Worm (Caenorhabditis elegans) whole organism, L4 larva: ENCODE results near the gene spp-26.

Experiments used
- F10B5.3 ChIP-seq: sonication (generic microtip); optimal IDR thresholded peaks from 2 replicates; lab custom pipeline; 2016; ENCODE audit warnings: mild to moderate bottlenecking, missing genetic modification characterization, missing compliant biosample characterization
- F26F4.8 ChIP-seq: fragments of 200-800 bp; sonication (Bioruptor generic); conservative IDR thresholded peaks from 2 replicates; pipeline ENCODE4 v1.3.6; 2022; ENCODE audit warnings: missing genetic modification characterization, missing compliant biosample characterization
- R02D3.7 ChIP-seq: fragments of 150-350 bp; sonication (generic microtip); optimal IDR thresholded peaks from 3 replicates; lab custom pipeline; 2014; ENCODE audit warnings: missing biosample characterization, missing genetic modification characterization
- Y105C5A.15 ChIP-seq: fragments of 200-800 bp; sonication (Bioruptor generic); IDR thresholded peaks from 2 replicates; pipeline ENCODE4 v1.3.6; 2022; ENCODE audit warnings: missing genetic modification characterization, missing compliant biosample characterization
- Y48G9A.11 ChIP-seq: fragments of 200-800 bp; sonication (Bioruptor generic); IDR thresholded peaks from 2 replicates; pipeline ENCODE4 v1.3.6; 2022; ENCODE audit warnings: missing genetic modification reagents, missing genetic modification characterization, missing compliant biosample characterization
- Y75B8A.6 ChIP-seq: fragments of 200-800 bp; sonication (Bioruptor generic); IDR thresholded peaks from 2 replicates; pipeline ENCODE4 v1.3.6; 2022; ENCODE audit warnings: missing genetic modification reagents, missing genetic modification characterization, missing compliant biosample characterization
- aha-1 ChIP-seq: fragments of 150-350 bp; peaks from one replicate; lab custom pipeline; 2014; ENCODE audit warnings: missing biosample characterization, missing genetic modification characterization
- aly-2 ChIP-seq: sonication (generic microtip); optimal IDR thresholded peaks from 2 replicates; lab custom pipeline; 2018; ENCODE audit warnings: missing biosample characterization, missing genetic modification characterization
- ama-1 ChIP-seq: fragments of 150-350 bp; optimal IDR thresholded peaks from 2 replicates; lab custom pipeline; 2014; ENCODE audit warnings: inconsistent platforms, mixed read lengths
- arid-1 ChIP-seq: fragments of 200-800 bp; sonication (Bioruptor generic); conservative IDR thresholded peaks from 2 replicates; pipeline ENCODE4 v1.3.6; 2022; ENCODE audit warnings: missing genetic modification reagents, missing genetic modification characterization, missing compliant biosample characterization
- attf-4 ChIP-seq: sonication (generic microtip); optimal IDR thresholded peaks from 3 replicates; lab custom pipeline; 2017; ENCODE audit warnings: missing biosample characterization, missing genetic modification characterization
- ceh-32 ChIP-seq: sonication (generic microtip); optimal IDR thresholded peaks from 2 replicates; lab custom pipeline; 2016; ENCODE audit warnings: mild to moderate bottlenecking, missing genetic modification characterization, missing compliant biosample characterization; ENCODE audit not compliant: poor library complexity
- ceh-44 ChIP-seq: fragments of 200-800 bp; sonication (Bioruptor generic); IDR thresholded peaks from 2 replicates; pipeline ENCODE4 v1.3.6; 2022; ENCODE audit warnings: missing genetic modification reagents, missing genetic modification characterization, missing compliant biosample characterization
- ceh-62 ChIP-seq: sonication (generic microtip); optimal IDR thresholded peaks from 2 replicates; lab custom pipeline; 2017; ENCODE audit warnings: missing biosample characterization, missing genetic modification characterization
- ceh-82 ChIP-seq: sonication (generic microtip); optimal IDR thresholded peaks from 2 replicates; lab custom pipeline; 2017; ENCODE audit warnings: missing biosample characterization, missing genetic modification characterization
- daf-16 ChIP-seq, 3 experiments: sonication (generic microtip); optimal IDR thresholded peaks; 2 replicates each; lab custom pipeline; 2016 to 2017; ENCODE audit warnings: missing genetic modification characterization in 3 of 3, missing genetic modification reagents in 3 of 3, mild to moderate bottlenecking in 2 of 3, missing compliant biosample characterization in 2 of 3, missing biosample characterization in 1 of 3, moderate library complexity in 1 of 3
- dmd-6 ChIP-seq: fragments of 200-800 bp; sonication (Bioruptor generic); IDR thresholded peaks from 2 replicates; pipeline ENCODE4 v1.3.6; 2022; ENCODE audit warnings: missing genetic modification reagents, missing genetic modification characterization, missing compliant biosample characterization
- dpl-1 ChIP-seq: fragments of 150-350 bp; optimal IDR thresholded peaks from 2 replicates; lab custom pipeline; 2014; ENCODE audit warnings: missing biosample characterization, missing genetic modification reagents, missing genetic modification characterization
- duxl-1 ChIP-seq: sonication (generic microtip); optimal IDR thresholded peaks from 2 replicates; lab custom pipeline; 2016; ENCODE audit warnings: mild to moderate bottlenecking, missing genetic modification characterization, moderate library complexity, missing compliant biosample characterization; ENCODE audit not compliant: poor library complexity
- dve-1 ChIP-seq: sonication (generic microtip); optimal IDR thresholded peaks from 2 replicates; lab custom pipeline; 2017; ENCODE audit warnings: antibody characterized with exemption, mild to moderate bottlenecking, missing genetic modification characterization, missing compliant biosample characterization; ENCODE audit not compliant: insufficient read depth
- hlh-11 ChIP-seq: fragments of 200-800 bp; sonication (Bioruptor generic); optimal IDR thresholded peaks from 2 replicates; lab custom pipeline; 2018; ENCODE audit warnings: mild to moderate bottlenecking, missing genetic modification characterization, missing compliant biosample characterization
- hlh-30 ChIP-seq: sonication (generic microtip); optimal IDR thresholded peaks from 2 replicates; lab custom pipeline; 2017; ENCODE audit warnings: antibody characterized with exemption, mild to moderate bottlenecking, missing genetic modification characterization, missing compliant biosample characterization; ENCODE audit not compliant: insufficient read depth
- hmg-1.1 ChIP-seq: fragments of 200-800 bp; sonication (Bioruptor generic); IDR thresholded peaks from 2 replicates; pipeline ENCODE4 v1.3.6; 2022; ENCODE audit warnings: missing genetic modification reagents, missing genetic modification characterization, missing compliant biosample characterization
- jun-1 ChIP-seq: fragments of 150-350 bp; optimal IDR thresholded peaks from 2 replicates; lab custom pipeline; 2014; ENCODE audit warnings: missing biosample characterization, missing genetic modification reagents, missing genetic modification characterization
- lim-7 ChIP-seq: fragments of 200-800 bp; sonication (Bioruptor generic); IDR thresholded peaks from 2 replicates; pipeline ENCODE4 v1.3.6; 2022; ENCODE audit warnings: missing genetic modification characterization, missing compliant biosample characterization
- lin-1 ChIP-seq: fragments of 200-800 bp; sonication (Bioruptor generic); IDR thresholded peaks from 2 replicates; pipeline ENCODE4 v1.3.6; 2022; ENCODE audit warnings: missing genetic modification reagents, missing genetic modification characterization, missing compliant biosample characterization
- lin-13 ChIP-seq: fragments of 150-350 bp; optimal IDR thresholded peaks from 2 replicates; lab custom pipeline; 2014; ENCODE audit warnings: missing biosample characterization, missing genetic modification reagents, missing genetic modification characterization
- lsy-2 ChIP-seq, 2 experiments: fragments of 150-350 bp in 1 of 2; sonication (generic microtip) in 1 of 2; optimal IDR thresholded peaks; 2 replicates each; lab custom pipeline; 2014 to 2017; ENCODE audit warnings: missing biosample characterization in 2 of 2, missing genetic modification characterization in 2 of 2
- mdt-29 ChIP-seq: fragments of 200-800 bp; sonication (Bioruptor generic); IDR thresholded peaks from 2 replicates; pipeline ENCODE4 v1.3.6; 2022; ENCODE audit warnings: missing genetic modification reagents, missing genetic modification characterization, missing compliant biosample characterization
- mep-1 ChIP-seq: fragments of 150-350 bp; sonication (generic microtip); optimal IDR thresholded peaks from 3 replicates; lab custom pipeline; 2014; ENCODE audit warnings: missing biosample characterization, missing genetic modification characterization
- mxl-2 ChIP-seq: fragments of 200-800 bp; sonication (Bioruptor generic); conservative IDR thresholded peaks from 2 replicates; pipeline ENCODE4 v1.3.6; 2022; ENCODE audit warnings: missing genetic modification reagents, missing genetic modification characterization, missing compliant biosample characterization
- nhr-102 ChIP-seq: sonication (generic microtip); optimal IDR thresholded peaks from 2 replicates; lab custom pipeline; 2016; ENCODE audit warnings: mild to moderate bottlenecking, missing genetic modification characterization, moderate library complexity, missing compliant biosample characterization
- nhr-76 ChIP-seq: fragments of 150-350 bp; optimal IDR thresholded peaks from 2 replicates; lab custom pipeline; 2014; ENCODE audit warnings: missing biosample characterization, missing genetic modification characterization
- nhr-77 ChIP-seq: fragments of 150-350 bp; optimal IDR thresholded peaks from 2 replicates; lab custom pipeline; 2014; ENCODE audit warnings: missing biosample characterization, missing genetic modification characterization
- pha-4 ChIP-seq, 2 experiments: fragments of 150-350 bp in 1 of 2; fragments of 200-800 bp in 1 of 2; sonication (Bioruptor generic) in 1 of 2; IDR thresholded peaks in 1 of 2; optimal IDR thresholded peaks in 1 of 2; 2 replicates each; pipeline versions ENCODE4 v1.3.6 to Lab custom; 2014 to 2022; ENCODE audit warnings: missing genetic modification characterization in 2 of 2, missing genetic modification reagents in 2 of 2, missing biosample characterization in 1 of 2, missing compliant biosample characterization in 1 of 2
- php-3 ChIP-seq: fragments of 200-800 bp; sonication (Bioruptor generic); IDR thresholded peaks from 2 replicates; pipeline ENCODE4 v1.3.6; 2022; ENCODE audit warnings: missing genetic modification reagents, missing genetic modification characterization, missing compliant biosample characterization
- pqm-1 ChIP-seq: sonication (generic microtip); optimal IDR thresholded peaks from 2 replicates; lab custom pipeline; 2017; ENCODE audit warnings: missing biosample characterization, missing genetic modification characterization
- saeg-2 ChIP-seq: fragments of 200-800 bp; sonication (Bioruptor generic); IDR thresholded peaks from 2 replicates; pipeline ENCODE4 v1.3.6; 2022; ENCODE audit warnings: missing genetic modification reagents, missing genetic modification characterization, missing compliant biosample characterization
- sdz-12 ChIP-seq: fragments of 200-800 bp; sonication (Bioruptor generic); optimal IDR thresholded peaks from 2 replicates; lab custom pipeline; 2018; ENCODE audit warnings: mild to moderate bottlenecking, missing genetic modification characterization, missing compliant biosample characterization
- snpc-4 ChIP-seq: fragments of 150-350 bp; optimal IDR thresholded peaks from 2 replicates; lab custom pipeline; 2014; ENCODE audit warnings: missing biosample characterization, missing genetic modification characterization
- spr-1 ChIP-seq: sonication (generic microtip); optimal IDR thresholded peaks from 2 replicates; lab custom pipeline; 2016; ENCODE audit warnings: mild to moderate bottlenecking, missing genetic modification characterization, missing compliant biosample characterization
- spr-3 ChIP-seq: fragments of 200-800 bp; sonication (Bioruptor generic); optimal IDR thresholded peaks from 2 replicates; lab custom pipeline; 2018; ENCODE audit warnings: mild to moderate bottlenecking, missing genetic modification characterization, missing compliant biosample characterization
- unc-39 ChIP-seq: sonication (generic microtip); optimal IDR thresholded peaks from 2 replicates; lab custom pipeline; 2017; ENCODE audit warnings: missing biosample characterization, missing genetic modification characterization
- vab-7 ChIP-seq: fragments of 200-800 bp; sonication (Bioruptor generic); IDR thresholded peaks from 2 replicates; pipeline ENCODE4 v1.3.6; 2022; ENCODE audit warnings: missing genetic modification reagents, missing genetic modification characterization, missing compliant biosample characterization
- ztf-7 ChIP-seq: fragments of 150-350 bp; optimal IDR thresholded peaks from 2 replicates; lab custom pipeline; 2014; ENCODE audit warnings: missing biosample characterization, missing genetic modification characterization

The spp-26 gene

ce11 chrV:6557035-6557434, 2.0 kb downstream of the spp-26 start, which contains the start of gene spp-27:
spp-27 (minus strand) TSS chrV:6557135.
- TF ChIP-seq duxl-1 = no peak
- no peak for TF ChIP-seq mxl-2 (GFP tag; lab: Robert Waterston, UW)
- no peak for TF ChIP-seq hlh-30

ce11 chrV:6554308-6554707, 4.7 kb downstream of the spp-26 start, which contains the start of gene K04A8.19:
K04A8.19 (minus strand) TSS chrV:6554408.
- TF ChIP-seq php-3 (GFP tag; lab: Robert Waterston, UW) (no peak), pha-4 (GFP tag; IDR thresholded peaks at IDR 0.05; lab: Robert Waterston, UW) (no peak), pha-4 (tag; optimal IDR thresholded peaks at IDR 0.05; lab: Kevin White, UChicago) (no peak), daf-16 (GFP tag; optimal IDR thresholded peaks at IDR 0.05; lab: Kevin White, UChicago) (no peak), daf-16 (tag; optimal IDR thresholded peaks at IDR 0.05; lab: Kevin White, UChicago) (no peak), saeg-2 (no peak), lsy-2 (tag; optimal IDR thresholded peaks at IDR 0.05; lab: Kevin White, UChicago) (no peak), sdz-12 (no peak), dpl-1 (GFP tag; lab: Kevin White, UChicago) (no peak), hmg-1.1 (GFP tag; lab: Robert Waterston, UW) (no peak)

- TF ChIP-seq arid-1 (GFP tag; lab: Robert Waterston, UW) = peak; percentile 64; the same call in 1 of the 2 replicates
- no peak for TF ChIP-seq ama-1
- TF ChIP-seq mep-1 (tag; lab: Kevin White, UChicago) = no peak
- TF ChIP-seq dmd-6 (GFP tag; lab: Robert Waterston, UW) = peak; percentile 60
- TF ChIP-seq lin-13 (GFP tag; lab: Kevin White, UChicago) = no peak
- peak; percentile 63 for TF ChIP-seq dve-1 (tag; lab: Kevin White, UChicago)
- TF ChIP-seq vab-7 (GFP tag; lab: Robert Waterston, UW) = peak; percentile 78
- no peak for TF ChIP-seq snpc-4 (tag; lab: Kevin White, UChicago)
- no peak for TF ChIP-seq ztf-7 (tag; lab: Kevin White, UChicago)
- no peak for TF ChIP-seq aha-1 (tag; lab: Kevin White, UChicago)
- no peak for TF ChIP-seq nhr-102
- TF ChIP-seq lsy-2 (tag; optimal IDR thresholded peaks at IDR 0.05; lab: Kevin White, UChicago) = no peak
- peak; percentile 70; the same call in 1 of the 2 replicates for TF ChIP-seq ceh-44 (GFP tag; lab: Robert Waterston, UW)
- TF ChIP-seq ceh-62 (tag; lab: Kevin White, UChicago) = no peak
- TF ChIP-seq jun-1 (tag; lab: Kevin White, UChicago) = no peak
- TF ChIP-seq nhr-77 (tag; lab: Kevin White, UChicago) = peak; percentile 30
- TF ChIP-seq F26F4.8 (GFP tag; lab: Robert Waterston, UW) = peak; percentile 73; the same call in 1 of the 2 replicates
- TF ChIP-seq ceh-82 (tag; lab: Kevin White, UChicago) = no peak
- no peak for TF ChIP-seq Y105C5A.15 (GFP tag; lab: Robert Waterston, UW)
- no peak for TF ChIP-seq aly-2 (tag; lab: Kevin White, UChicago)
- TF ChIP-seq attf-4 (tag; lab: Kevin White, UChicago) = no peak
- TF ChIP-seq Y75B8A.6 (GFP tag; lab: Robert Waterston, UW) = no peak
- no peak for TF ChIP-seq spr-1 (tag; lab: Kevin White, UChicago)
- no peak for TF ChIP-seq spr-3 (GFP tag; lab: Kevin White, UChicago)
- no peak for TF ChIP-seq nhr-76 (tag; lab: Kevin White, UChicago)
- no peak for TF ChIP-seq ceh-32 (tag; lab: Kevin White, UChicago)
- no peak for TF ChIP-seq unc-39 (tag; lab: Kevin White, UChicago)
- TF ChIP-seq R02D3.7 = no peak
- TF ChIP-seq Y48G9A.11 = peak; percentile 69; the same call in 1 of the 2 replicates
- no peak for TF ChIP-seq mxl-2 (GFP tag; lab: Robert Waterston, UW)
- peak in 1 of 2 experiments; percentile 62 for TF ChIP-seq daf-16 (GFP tag; optimal IDR thresholded peaks at IDR 0.05; lab: Kevin White, UChicago)
- peak; percentile 46 for TF ChIP-seq daf-16 (tag; optimal IDR thresholded peaks at IDR 0.05; lab: Kevin White, UChicago)
- peak; percentile 64; the same call in 1 of the 2 replicates for TF ChIP-seq mdt-29 (GFP tag; lab: Robert Waterston, UW)
- no peak for TF ChIP-seq F10B5.3 (tag; lab: Kevin White, UChicago)
- TF ChIP-seq lin-1 (GFP tag; lab: Robert Waterston, UW) = 0 out of 2 replicates have a peak, but pooled peaks have one; percentile 42
- peak; percentile 86 for TF ChIP-seq lim-7
- no peak for TF ChIP-seq hlh-11 (tag; lab: Kevin White, UChicago)
- no peak for TF ChIP-seq pqm-1 (tag; lab: Kevin White, UChicago)
Observed at ce11 chrV:6551707-6552390, 7.2 kb downstream of the spp-26 start, which contains the start of gene twk-10. twk-10 (plus strand) TSS chrV:6552340.
